Fruit fly (Drosophila melanogaster) whole organism, embryonic: ENCODE data around the gene Hgsnat.

Experiments
- ATbp ChIP-seq: fragments of 200-800 bp; sonication (Bioruptor generic); optimal IDR thresholded peaks from 2 replicates; lab custom pipeline; 2017; ENCODE audit warnings: missing biosample characterization, mild to moderate bottlenecking, missing genetic modification characterization, missing genetic modification reagents
- Atf3 ChIP-seq: fragments of 200-800 bp; sonication (Bioruptor generic); optimal IDR thresholded peaks from 3 replicates; lab custom pipeline; 2016; ENCODE audit warnings: missing biosample characterization, missing genetic modification characterization
- CG10366 ChIP-seq: fragments of 200-800 bp; sonication (Bioruptor generic); IDR thresholded peaks from 2 replicates; pipeline ENCODE4 v1.3.6; 2022; ENCODE audit warnings: missing biosample characterization, missing genetic modification characterization
- CG10543 ChIP-seq: fragments of 200-800 bp; sonication (Bioruptor generic); optimal IDR thresholded peaks from 3 replicates; lab custom pipeline; 2017; ENCODE audit warnings: missing biosample characterization, mild to moderate bottlenecking, missing genetic modification characterization, moderate library complexity
- CG11398 ChIP-seq: fragments of 200-800 bp; sonication (Bioruptor generic); optimal IDR thresholded peaks from 2 replicates; lab custom pipeline; 2016; ENCODE audit warnings: missing biosample characterization, missing genetic modification characterization
- CG11504 ChIP-seq: fragments of 200-800 bp; sonication (Bioruptor generic); optimal IDR thresholded peaks from 3 replicates; lab custom pipeline; 2019; ENCODE audit warnings: missing biosample characterization, mild to moderate bottlenecking, missing genetic modification characterization, moderate library complexity
- CG11695 ChIP-seq: fragments of 200-800 bp; sonication (Bioruptor generic); IDR thresholded peaks from 3 replicates; pipeline ENCODE4 v1.3.6; 2022; ENCODE audit warnings: missing biosample characterization, missing genetic modification characterization
- CG12391 ChIP-seq: fragments of 200-800 bp; sonication (Bioruptor generic); optimal IDR thresholded peaks from 3 replicates; lab custom pipeline; 2018; ENCODE audit warnings: missing biosample characterization, mild to moderate bottlenecking, missing genetic modification characterization, moderate library complexity
- CG14667 ChIP-seq: fragments of 200-800 bp; sonication (Bioruptor generic); IDR thresholded peaks from 2 replicates; pipeline ENCODE4 v1.3.6; 2022; ENCODE audit warnings: missing biosample characterization, missing genetic modification characterization
- CG14710 ChIP-seq: fragments of 200-800 bp; sonication (Bioruptor generic); optimal IDR thresholded peaks from 3 replicates; lab custom pipeline; 2019; ENCODE audit warnings: missing biosample characterization, mild to moderate bottlenecking, missing genetic modification characterization, moderate library complexity
- CG17612 ChIP-seq: fragments of 200-800 bp; sonication (Bioruptor generic); IDR thresholded peaks from 2 replicates; pipeline ENCODE4 v1.3.6; 2022; ENCODE audit warnings: missing biosample characterization, missing genetic modification characterization
- CG1832 ChIP-seq: fragments of 200-800 bp; sonication (Bioruptor generic); optimal IDR thresholded peaks from 2 replicates; lab custom pipeline; 2017; ENCODE audit warnings: missing biosample characterization, mild to moderate bottlenecking, missing genetic modification characterization, inconsistent platforms
- CG2678 ChIP-seq: fragments of 200-800 bp; sonication (Bioruptor generic); optimal IDR thresholded peaks from 3 replicates; lab custom pipeline; 2019; ENCODE audit warnings: missing biosample characterization, mild to moderate bottlenecking, missing genetic modification characterization, moderate library complexity
- CG3847 ChIP-seq: fragments of 200-800 bp; sonication (Bioruptor generic); IDR thresholded peaks from 2 replicates; pipeline ENCODE4 v1.3.6; 2022; ENCODE audit warnings: missing biosample characterization, missing genetic modification characterization
- CG4360 ChIP-seq: fragments of 200-800 bp; sonication (Bioruptor generic); IDR thresholded peaks from 2 replicates; pipeline ENCODE4 v1.3.6; 2022; ENCODE audit warnings: missing biosample characterization, missing genetic modification characterization
- CG4820 ChIP-seq: fragments of 200-800 bp; sonication (Bioruptor generic); optimal IDR thresholded peaks from 3 replicates; lab custom pipeline; 2016; ENCODE audit warnings: missing biosample characterization, missing genetic modification characterization
- CG7745 ChIP-seq: fragments of 200-800 bp; sonication (Bioruptor generic); optimal IDR thresholded peaks from 2 replicates; lab custom pipeline; 2018; ENCODE audit warnings: missing biosample characterization, mild to moderate bottlenecking, missing genetic modification characterization, moderate library complexity
- CG8281 ChIP-seq: fragments of 200-800 bp; sonication (Bioruptor generic); optimal IDR thresholded peaks from 2 replicates; lab custom pipeline; 2018; ENCODE audit warnings: missing biosample characterization, mild to moderate bottlenecking, missing genetic modification characterization, moderate library complexity
- CG8388 ChIP-seq: fragments of 200-800 bp; sonication (Bioruptor generic); optimal IDR thresholded peaks from 2 replicates; lab custom pipeline; 2019; ENCODE audit warnings: missing biosample characterization, mild to moderate bottlenecking, missing genetic modification characterization, moderate library complexity
- CG8765 ChIP-seq: fragments of 200-800 bp; sonication (Bioruptor generic); IDR thresholded peaks from 2 replicates; pipeline ENCODE4 v1.3.6; 2022; ENCODE audit warnings: missing biosample characterization, missing genetic modification characterization
- CG8924 ChIP-seq: fragments of 200-800 bp; optimal IDR thresholded peaks from 3 replicates; lab custom pipeline; 2019; ENCODE audit warnings: missing biosample characterization, mild to moderate bottlenecking, missing genetic modification characterization, moderate library complexity
- CG8944 ChIP-seq: fragments of 200-800 bp; sonication (Bioruptor generic); optimal IDR thresholded peaks from 3 replicates; lab custom pipeline; 2016; ENCODE audit warnings: missing biosample characterization, missing genetic modification characterization
- CHES-1-like ChIP-seq: fragments of 200-800 bp; sonication (Bioruptor generic); optimal IDR thresholded peaks from 2 replicates; lab custom pipeline; 2016; ENCODE audit warnings: missing biosample characterization, missing genetic modification characterization
- Camta ChIP-seq: fragments of 200-800 bp; sonication (Bioruptor generic); optimal IDR thresholded peaks from 2 replicates; lab custom pipeline; 2016; ENCODE audit warnings: missing biosample characterization, missing genetic modification characterization
- D19A ChIP-seq: fragments of 200-800 bp; optimal IDR thresholded peaks from 3 replicates; lab custom pipeline; 2019; ENCODE audit warnings: missing biosample characterization, mild to moderate bottlenecking, missing genetic modification characterization, moderate library complexity
- Dbx ChIP-seq: fragments of 200-800 bp; sonication (Bioruptor generic); IDR thresholded peaks from 3 replicates; pipeline ENCODE4 v1.3.6; 2022; ENCODE audit warnings: missing biosample characterization, missing genetic modification characterization
- Ets97D ChIP-seq: fragments of 200-800 bp; sonication (Bioruptor generic); optimal IDR thresholded peaks from 3 replicates; lab custom pipeline; 2016; ENCODE audit warnings: missing biosample characterization, missing genetic modification characterization
- Neu2 ChIP-seq: fragments of 200-800 bp; sonication (Bioruptor generic); optimal IDR thresholded peaks from 3 replicates; lab custom pipeline; 2016; ENCODE audit warnings: missing biosample characterization, missing genetic modification characterization, borderline replicate concordance
- Pdp1 ChIP-seq, 2 experiments: fragments of 200-800 bp; sonication (Bioruptor generic); optimal IDR thresholded peaks; 3 replicates each; lab custom pipeline; 2016; ENCODE audit warnings: missing biosample characterization in 2 of 2, missing genetic modification characterization in 2 of 2, mild to moderate bottlenecking in 1 of 2, moderate library complexity in 1 of 2
- Xrp1 ChIP-seq: fragments of 200-800 bp; sonication (Bioruptor generic); IDR thresholded peaks from 2 replicates; pipeline ENCODE4 v1.3.6; 2022; ENCODE audit warnings: missing biosample characterization, missing genetic modification characterization
- ase ChIP-seq: fragments of 200-800 bp; sonication (Bioruptor generic); IDR thresholded peaks from 3 replicates; pipeline ENCODE4 v1.3.6; 2022; ENCODE audit warnings: missing biosample characterization, missing genetic modification characterization
- bowl ChIP-seq: fragments of 200-800 bp; sonication (Bioruptor generic); IDR thresholded peaks from 2 replicates; pipeline ENCODE4 v1.3.6; 2022; ENCODE audit warnings: missing biosample characterization, missing genetic modification characterization
- br ChIP-seq: fragments of >200 bp; optimal IDR thresholded peaks from 2 replicates; lab custom pipeline; 2017
- cwo ChIP-seq: fragments of 200-800 bp; sonication (Bioruptor generic); optimal IDR thresholded peaks from 3 replicates; lab custom pipeline; 2017; ENCODE audit warnings: missing biosample characterization, missing genetic modification characterization, mild to moderate bottlenecking, moderate library complexity, missing genetic modification reagents
- da ChIP-seq: fragments of 200-800 bp; sonication (Bioruptor generic); optimal IDR thresholded peaks from 2 replicates; lab custom pipeline; 2016; ENCODE audit warnings: missing biosample characterization, missing genetic modification characterization
- dmrt99B ChIP-seq: fragments of 200-800 bp; sonication (Bioruptor generic); optimal IDR thresholded peaks from 2 replicates; lab custom pipeline; 2018; ENCODE audit warnings: missing biosample characterization, mild to moderate bottlenecking, missing genetic modification characterization, moderate library complexity
- dpn ChIP-seq, 2 experiments: fragments of 200-800 bp; sonication (Bioruptor generic); optimal IDR thresholded peaks; 3 replicates each; lab custom pipeline; 2016; ENCODE audit warnings: missing biosample characterization in 2 of 2, missing genetic modification characterization in 2 of 2
- dysf ChIP-seq: fragments of 200-800 bp; sonication (Bioruptor generic); IDR thresholded peaks from 3 replicates; pipeline ENCODE4 v1.3.6; 2022; ENCODE audit warnings: missing biosample characterization, missing genetic modification characterization
- lilli ChIP-seq: fragments of 200-800 bp; sonication (Bioruptor generic); optimal IDR thresholded peaks from 3 replicates; lab custom pipeline; 2016; ENCODE audit warnings: missing biosample characterization, missing genetic modification characterization
- maf-S ChIP-seq: fragments of 200-800 bp; sonication (Bioruptor generic); optimal IDR thresholded peaks from 2 replicates; lab custom pipeline; 2016; ENCODE audit warnings: missing biosample characterization, missing genetic modification characterization
- nerfin-2 ChIP-seq: fragments of 200-800 bp; sonication (Bioruptor generic); IDR thresholded peaks from 2 replicates; pipeline ENCODE4 v1.3.6; 2022; ENCODE audit warnings: missing biosample characterization, missing genetic modification characterization; ENCODE audit not compliant: partially characterized antibody
- nom ChIP-seq: fragments of 200-800 bp; sonication (Bioruptor generic); optimal IDR thresholded peaks from 2 replicates; lab custom pipeline; 2017; ENCODE audit warnings: missing biosample characterization, missing genetic modification characterization, mild to moderate bottlenecking, moderate library complexity, missing genetic modification reagents
- onecut ChIP-seq: fragments of 200-800 bp; sonication (Bioruptor generic); IDR thresholded peaks from 2 replicates; pipeline ENCODE4 v1.3.6; 2022; ENCODE audit warnings: missing biosample characterization, missing genetic modification characterization
- pfk ChIP-seq: fragments of 200-800 bp; sonication (Bioruptor generic); optimal IDR thresholded peaks from 2 replicates; lab custom pipeline; 2018; ENCODE audit warnings: missing biosample characterization, mild to moderate bottlenecking, missing genetic modification characterization, moderate library complexity
- rib ChIP-seq: fragments of 200-800 bp; sonication (Bioruptor generic); IDR thresholded peaks from 2 replicates; pipeline ENCODE4 v1.3.6; 2022; ENCODE audit warnings: missing biosample characterization, missing genetic modification characterization
- row ChIP-seq: fragments of 200-800 bp; sonication (Bioruptor generic); IDR thresholded peaks from 3 replicates; pipeline ENCODE4 v1.3.6; 2022; ENCODE audit warnings: missing biosample characterization, missing genetic modification characterization
- unc-4 ChIP-seq: fragments of 200-800 bp; sonication (Bioruptor generic); IDR thresholded peaks from 2 replicates; pipeline ENCODE4 v1.3.6; 2022; ENCODE audit warnings: missing biosample characterization, missing genetic modification characterization; ENCODE audit not compliant: partially characterized antibody
- z ChIP-seq: fragments of 200-800 bp; sonication (Bioruptor generic); IDR thresholded peaks from 3 replicates; pipeline ENCODE4 v1.3.6; 2022; ENCODE audit warnings: missing biosample characterization, missing genetic modification characterization
- zfh2 ChIP-seq: fragments of 200-800 bp; sonication (Bioruptor generic); optimal IDR thresholded peaks from 2 replicates; lab custom pipeline; 2016; ENCODE audit warnings: missing biosample characterization, missing genetic modification characterization

Hgsnat gene

dm6 chrX:4909938-4910778 is 8.4 kb upstream of the Hgsnat start (continued):
- TF ChIP-seq CG8944 (peak; percentile 99), CG10543 (peak; percentile 99), CHES-1-like (GFP tag; lab: Kevin White, UChicago) (peak; percentile 100), br (lab: Kevin White, UChicago) (no peak), Pdp1 (GFP tag; optimal IDR thresholded peaks at IDR 0.05; lab: Kevin White, UChicago) (peak; percentile 100), CG11398 (GFP tag; lab: Kevin White, UChicago) (peak; percentile 99), Atf3 (GFP tag; lab: Kevin White, UChicago) (peak; percentile 99), nerfin-2 (GFP tag; lab: Robert Waterston, UW) (no peak), CG3847 (GFP tag; lab: Robert Waterston, UW) (peak; percentile 100), onecut (GFP tag; lab: Robert Waterston, UW) (peak; percentile 99), dysf (GFP tag; lab: Robert Waterston, UW) (peak; percentile 100), ATbp (GFP tag; lab: Kevin White, UChicago) (peak; percentile 100), ase (GFP tag; lab: Robert Waterston, UW) (peak; percentile 100), lilli (GFP tag; lab: Kevin White, UChicago) (peak; percentile 100), Neu2 (GFP tag; lab: Kevin White, UChicago) (peak; percentile 97), CG14710 (tag; lab: Kevin White, UChicago) (peak; percentile 99), CG8281 (tag; lab: Kevin White, UChicago) (peak; percentile 96), bowl (GFP tag; lab: Robert Waterston, UW) (peak; percentile 99), CG11695 (GFP tag; lab: Robert Waterston, UW) (peak; percentile 100), CG8924 (tag; lab: Kevin White, UChicago) (peak; percentile 100), D19A (tag; lab: Kevin White, UChicago) (peak; percentile 98), Camta (GFP tag; lab: Kevin White, UChicago) (peak; percentile 100), CG8765 (GFP tag; lab: Robert Waterston, UW) (peak; percentile 99), CG4820 (peak; percentile 99), CG8388 (GFP tag; lab: Kevin White, UChicago) (peak; percentile 99), dmrt99B (tag; lab: Kevin White, UChicago) (peak; percentile 100), CG12391 (peak; percentile 100), zfh2 (GFP tag; lab: Kevin White, UChicago) (peak; percentile 100), nom (peak; percentile 100), cwo (GFP tag; lab: Kevin White, UChicago) (peak; percentile 99), rib (GFP tag; lab: Robert Waterston, UW) (peak; percentile 100), CG1832 (GFP tag; lab: Kevin White, UChicago) (peak; percentile 24), da (GFP tag; lab: Kevin White, UChicago) (peak; percentile 99), CG4360 (GFP tag; lab: Robert Waterston, UW) (peak; percentile 98), CG11504 (tag; lab: Kevin White, UChicago) (peak; percentile 99), unc-4 (GFP tag; lab: Robert Waterston, UW) (no peak; the same call in 1 of the 2 replicates), z (peak; percentile 87), dpn (GFP tag; optimal IDR thresholded peaks at IDR 0.05; lab: Kevin White, UChicago) (peak; percentile 100), CG2678 (peak; percentile 100), Dbx (GFP tag; lab: Robert Waterston, UW) (peak; percentile 100), row (GFP tag; lab: Robert Waterston, UW) (peak; percentile 100), pfk (GFP tag; lab: Kevin White, UChicago) (peak; percentile 77), CG17612 (GFP tag; lab: Robert Waterston, UW) (peak; percentile 99), CG14667 (GFP tag; lab: Robert Waterston, UW) (peak; percentile 100), CG10366 (GFP tag; lab: Robert Waterston, UW) (peak; percentile 100), Ets97D (GFP tag; lab: Kevin White, UChicago) (peak; percentile 97), maf-S (peak; percentile 100), Xrp1 (GFP tag; lab: Robert Waterston, UW) (peak; percentile 100), CG7745 (tag; lab: Kevin White, UChicago) (peak; percentile 96)
